Worm (Caenorhabditis elegans) whole organism, L1 larva: ENCODE data around the gene R02F11.1.

Source experiments
- aly-2 ChIP-seq: fragments of 150-350 bp; optimal IDR thresholded peaks from 2 replicates; lab custom pipeline; 2014; ENCODE audit warnings: missing biosample characterization, missing genetic modification characterization
- blmp-1 ChIP-seq: fragments of 150-350 bp; optimal IDR thresholded peaks from 2 replicates; lab custom pipeline; 2014; ENCODE audit warnings: missing biosample characterization, missing genetic modification characterization
- lin-35 ChIP-seq, 2 experiments: fragments of 150-350 bp; optimal IDR thresholded peaks; 2 replicates each; lab custom pipeline; 2014; ENCODE audit warnings: missing biosample characterization in 2 of 2, missing genetic modification characterization in 2 of 2, missing genetic modification reagents in 2 of 2
- nhr-76 ChIP-seq: sonication (generic microtip); optimal IDR thresholded peaks from 2 replicates; lab custom pipeline; 2017; ENCODE audit warnings: missing biosample characterization, missing genetic modification characterization
- snpc-4 ChIP-seq: fragments of 150-350 bp; optimal IDR thresholded peaks from 2 replicates; lab custom pipeline; 2014; ENCODE audit warnings: missing biosample characterization, missing genetic modification characterization

DNA sequence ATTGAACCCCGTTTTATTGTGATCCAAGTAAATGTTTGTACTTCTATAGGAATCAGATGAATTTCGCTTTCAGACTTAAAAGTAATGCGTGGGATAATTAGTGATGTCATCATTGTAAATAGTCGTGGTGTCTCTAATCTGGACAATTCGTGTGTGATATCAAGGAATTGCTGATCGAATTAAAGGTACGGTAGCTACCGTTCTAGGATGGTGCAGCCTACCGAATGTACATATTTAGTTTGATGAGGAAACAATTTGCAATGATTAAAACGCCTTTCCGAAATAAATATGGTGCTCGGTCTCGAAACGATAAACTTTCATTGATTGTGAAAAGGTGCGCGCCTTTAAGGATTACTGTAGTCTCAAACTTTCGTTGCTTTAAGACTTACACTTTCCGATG, 42.4 kb upstream of the R02F11.1 start:
- TF ChIP-seq blmp-1 (tag; lab: Kevin White, UChicago), result no peak
- no peak for TF ChIP-seq nhr-76 (tag; lab: Kevin White, UChicago)
- TF ChIP-seq snpc-4, result no peak
- TF ChIP-seq aly-2 (tag; lab: Kevin White, UChicago), result no peak
- no peak for TF ChIP-seq lin-35 (GFP tag; optimal IDR thresholded peaks at IDR 0.05; lab: Kevin White, UChicago)
